Worm (Caenorhabditis elegans) whole organism, early embryonic: Measurements from ENCODE around the gene act-1.

Experiments used
- B0310.2 ChIP-seq: sonication (generic microtip); optimal IDR thresholded peaks from 2 replicates; lab custom pipeline; 2016; ENCODE audit warnings: mild to moderate bottlenecking, missing genetic modification characterization, missing compliant biosample characterization
- F13C5.2 ChIP-seq: sonication (generic microtip); optimal IDR thresholded peaks from 2 replicates; lab custom pipeline; 2017; ENCODE audit warnings: mild to moderate bottlenecking, missing genetic modification characterization, inconsistent platforms, missing compliant biosample characterization
- aly-1 ChIP-seq: sonication (generic microtip); optimal IDR thresholded peaks from 2 replicates; lab custom pipeline; 2016; ENCODE audit warnings: missing genetic modification characterization, missing compliant biosample characterization
- ama-1 ChIP-seq: fragments of 150-350 bp; optimal IDR thresholded peaks from 2 replicates; lab custom pipeline; 2014
- ceh-13 ChIP-seq: fragments of 200-800 bp; sonication (Bioruptor generic); optimal IDR thresholded peaks from 2 replicates; lab custom pipeline; 2018; ENCODE audit warnings: mild to moderate bottlenecking, missing genetic modification characterization, missing compliant biosample characterization
- ceh-36 ChIP-seq: sonication (generic microtip); optimal IDR thresholded peaks from 2 replicates; lab custom pipeline; 2016; ENCODE audit warnings: missing genetic modification characterization, inconsistent platforms, missing compliant biosample characterization
- ets-7 ChIP-seq: sonication (generic microtip); optimal IDR thresholded peaks from 2 replicates; lab custom pipeline; 2016; ENCODE audit warnings: missing genotype, missing genetic modification characterization, missing compliant biosample characterization
- flt-1 ChIP-seq: fragments of 200-800 bp; sonication (Bioruptor generic); IDR thresholded peaks from 2 replicates; pipeline ENCODE4 v1.3.6; 2022; ENCODE audit warnings: missing genetic modification characterization, missing compliant biosample characterization
- hmbx-1 ChIP-seq: sonication (generic microtip); optimal IDR thresholded peaks from 2 replicates; lab custom pipeline; 2016; ENCODE audit warnings: mild to moderate bottlenecking, missing genetic modification characterization, missing compliant biosample characterization
- hmg-4 ChIP-seq: fragments of 200-800 bp; sonication (Bioruptor generic); optimal IDR thresholded peaks from 2 replicates; lab custom pipeline; 2018; ENCODE audit warnings: mild to moderate bottlenecking, missing genetic modification characterization, missing compliant biosample characterization
- hnd-1 ChIP-seq: sonication (generic microtip); optimal IDR thresholded peaks from 2 replicates; lab custom pipeline; 2016; ENCODE audit warnings: missing genetic modification characterization, missing compliant biosample characterization
- pes-1 ChIP-seq: fragments of 200-800 bp; sonication (Bioruptor generic); IDR thresholded peaks from 2 replicates; pipeline ENCODE4 v1.3.6; 2022; ENCODE audit warnings: missing genetic modification reagents, missing genetic modification characterization, missing compliant biosample characterization
- scrt-1 ChIP-seq: fragments of 200-800 bp; sonication (Bioruptor generic); IDR thresholded peaks from 2 replicates; pipeline ENCODE4 v1.3.6; 2022; ENCODE audit warnings: missing genetic modification characterization, missing compliant biosample characterization
- sea-1 ChIP-seq: fragments of 200-800 bp; sonication (Bioruptor generic); conservative IDR thresholded peaks from 2 replicates; pipeline ENCODE4 v1.3.6; 2022; ENCODE audit warnings: missing genetic modification characterization, missing compliant biosample characterization
- tbx-11 ChIP-seq: fragments of 200-800 bp; sonication (Bioruptor generic); IDR thresholded peaks from 2 replicates; pipeline ENCODE4 v1.3.6; 2022; ENCODE audit warnings: missing genetic modification characterization, missing compliant biosample characterization
- tbx-37 ChIP-seq: fragments of 200-800 bp; sonication (Bioruptor generic); conservative IDR thresholded peaks from 2 replicates; pipeline ENCODE4 v1.3.6; 2022; ENCODE audit warnings: missing genetic modification reagents, missing genetic modification characterization, missing compliant biosample characterization
- tra-4 ChIP-seq: sonication (generic microtip); optimal IDR thresholded peaks from 2 replicates; lab custom pipeline; 2017; ENCODE audit warnings: missing genetic modification characterization, missing compliant biosample characterization

The act-1 gene

DNA sequence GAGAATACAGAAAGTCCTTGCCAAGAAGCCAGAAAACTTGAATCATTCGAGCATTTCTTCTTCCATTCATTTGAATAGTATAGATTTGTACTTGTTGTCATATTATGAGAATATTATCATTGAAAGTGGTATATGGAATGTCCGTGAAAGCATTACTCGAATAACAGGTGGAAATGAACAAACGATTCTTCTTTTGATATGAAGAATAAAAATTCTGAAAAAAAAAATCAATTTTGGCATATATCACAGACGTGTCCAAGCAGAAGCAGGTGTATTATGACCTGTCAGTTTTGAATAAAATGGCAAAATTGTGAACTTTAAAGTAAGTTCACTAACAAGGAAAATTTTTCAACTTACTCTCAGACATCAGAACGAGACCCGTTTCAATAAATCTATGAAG is 23.8 kb upstream of the act-1 start, which contains the start of gene srh-75:
Gene srh-75, minus strand, starts transcription at position 101 of the 400 bp plus-strand sequence.
- TF ChIP-seq scrt-1 (GFP tag; lab: Robert Waterston, UW) = no peak
- no peak for TF ChIP-seq B0310.2
- TF ChIP-seq hmbx-1 (tag; lab: Kevin White, UChicago) = no peak
- no peak for TF ChIP-seq hmg-4 (GFP tag; lab: Kevin White, UChicago)
- TF ChIP-seq F13C5.2 (tag; lab: Kevin White, UChicago) = no peak
- no peak for TF ChIP-seq tbx-11 (GFP tag; lab: Robert Waterston, UW)
- no peak for TF ChIP-seq tra-4
- TF ChIP-seq ceh-36 (tag; lab: Kevin White, UChicago) = no peak
- no peak for TF ChIP-seq ets-7 (tag; lab: Kevin White, UChicago)
- no peak for TF ChIP-seq ama-1 (lab: Kevin White, UChicago)
- TF ChIP-seq flt-1 (GFP tag; lab: Robert Waterston, UW) = no peak
- no peak for TF ChIP-seq ceh-13 (GFP tag; lab: Kevin White, UChicago)
- TF ChIP-seq hnd-1 (tag; lab: Kevin White, UChicago) = no peak
- no peak for TF ChIP-seq tbx-37 (GFP tag; lab: Robert Waterston, UW)
- no peak for TF ChIP-seq aly-1 (tag; lab: Kevin White, UChicago)
- no peak for TF ChIP-seq pes-1 (GFP tag; lab: Robert Waterston, UW)

DNA sequence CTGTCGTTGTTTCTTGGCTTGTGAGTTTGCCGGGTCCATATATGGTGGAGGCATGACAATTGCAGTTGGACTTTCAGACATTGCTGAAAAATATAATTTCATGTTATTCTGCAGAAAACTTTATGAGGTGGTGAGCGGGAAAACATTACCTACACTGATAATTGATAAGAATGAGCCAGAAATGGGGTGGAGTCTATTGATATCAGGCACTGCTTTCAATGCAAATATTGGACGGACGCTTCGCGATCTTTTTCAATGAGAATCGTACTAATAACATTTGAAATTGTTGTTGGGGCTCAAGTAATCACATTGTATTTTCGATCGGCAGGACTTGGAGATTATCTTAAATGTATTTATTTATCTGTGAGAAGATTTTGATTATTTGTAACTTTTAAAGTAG is 21.7 kb upstream of the act-1 start, which contains the start of gene T04C12.1:
Gene T04C12.1, minus strand, starts transcription at position 90 of the 400 bp plus-strand sequence.
- TF ChIP-seq ceh-13 (GFP tag; lab: Kevin White, UChicago) = no peak
- TF ChIP-seq tra-4 = no peak
- no peak for TF ChIP-seq pes-1 (GFP tag; lab: Robert Waterston, UW)
- TF ChIP-seq ceh-36 (tag; lab: Kevin White, UChicago) = no peak

DNA sequence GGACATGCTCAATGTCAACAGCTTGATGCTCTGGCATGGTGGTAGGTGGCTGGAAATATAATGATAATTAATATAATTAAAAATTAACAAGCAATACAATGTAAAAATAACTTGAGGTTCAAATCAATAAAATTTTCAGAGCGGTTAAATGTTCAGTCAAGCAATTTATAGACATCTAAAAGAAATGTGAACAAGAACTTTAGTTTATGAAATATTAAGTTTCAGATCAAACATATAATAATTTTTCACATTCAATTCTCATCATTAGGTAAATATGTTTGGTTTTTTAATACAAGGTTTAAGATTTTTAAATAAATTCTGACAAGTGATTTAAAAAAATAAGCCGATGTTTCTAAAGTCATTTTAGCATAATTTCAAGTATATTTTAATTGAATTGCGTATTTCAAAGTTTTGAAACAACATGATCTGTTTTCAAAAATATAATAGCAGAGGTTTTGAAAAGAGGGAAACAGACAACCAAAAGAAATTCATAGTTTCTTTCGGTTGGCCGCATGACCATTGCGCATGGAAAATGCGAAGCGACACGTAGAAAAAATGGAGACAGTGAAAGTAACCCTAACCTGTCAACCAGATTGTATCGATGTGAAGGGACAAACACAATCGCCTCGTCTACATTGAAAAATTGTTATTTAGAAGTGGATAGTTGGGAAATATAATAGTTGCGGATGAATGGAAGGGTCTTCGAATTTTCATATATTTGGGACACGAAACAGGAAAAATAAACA is 20.4 kb upstream of the act-1 start, which contains the start of gene T04C12.11:
Gene T04C12.11, minus strand, starts transcription at position 51 of the 746 bp plus-strand sequence.
- TF ChIP-seq sea-1 = no peak

DNA sequence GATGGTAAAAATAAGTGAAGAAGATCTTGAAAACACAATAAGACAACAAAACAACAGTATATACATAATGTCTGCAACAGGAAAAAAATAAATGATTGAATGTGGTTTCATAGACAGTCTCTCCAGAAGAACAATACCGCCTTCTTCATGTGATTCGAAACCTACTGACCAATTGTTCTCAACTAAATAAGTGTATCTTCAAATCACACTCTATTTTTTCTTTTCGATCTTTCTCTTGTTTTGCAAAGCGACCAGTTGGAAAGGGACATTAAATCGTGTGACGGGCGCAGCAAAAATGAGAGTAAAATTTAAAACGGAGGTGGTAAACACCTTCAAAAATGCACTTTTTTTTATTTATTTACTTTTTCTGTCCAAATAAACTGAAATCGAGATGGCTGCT is 19.0 kb upstream of the act-1 start:
- TF ChIP-seq ceh-13 (GFP tag; lab: Kevin White, UChicago) (no peak), aly-1 (tag; lab: Kevin White, UChicago) (no peak), pes-1 (GFP tag; lab: Robert Waterston, UW) (no peak), hmg-4 (GFP tag; lab: Kevin White, UChicago) (no peak), tbx-37 (GFP tag; lab: Robert Waterston, UW) (no peak), B0310.2 (no peak), tra-4 (no peak), sea-1 (no peak), tbx-11 (GFP tag; lab: Robert Waterston, UW) (no peak), hmbx-1 (tag; lab: Kevin White, UChicago) (no peak), ceh-36 (tag; lab: Kevin White, UChicago) (no peak), flt-1 (GFP tag; lab: Robert Waterston, UW) (no peak), hnd-1 (tag; lab: Kevin White, UChicago) (no peak), scrt-1 (GFP tag; lab: Robert Waterston, UW) (no peak), ets-7 (tag; lab: Kevin White, UChicago) (no peak), ama-1 (lab: Kevin White, UChicago) (no peak), F13C5.2 (tag; lab: Kevin White, UChicago) (no peak)

ce11 chrV:11063115-11063514 is 17.7 kb upstream of the act-1 start, which contains the start of gene T04C12.9:
Gene T04C12.9, minus strand, starts transcription at chrV:11063215.
- TF ChIP-seq scrt-1 (GFP tag; lab: Robert Waterston, UW) = no peak
- TF ChIP-seq tbx-11 (GFP tag; lab: Robert Waterston, UW) = no peak

DNA sequence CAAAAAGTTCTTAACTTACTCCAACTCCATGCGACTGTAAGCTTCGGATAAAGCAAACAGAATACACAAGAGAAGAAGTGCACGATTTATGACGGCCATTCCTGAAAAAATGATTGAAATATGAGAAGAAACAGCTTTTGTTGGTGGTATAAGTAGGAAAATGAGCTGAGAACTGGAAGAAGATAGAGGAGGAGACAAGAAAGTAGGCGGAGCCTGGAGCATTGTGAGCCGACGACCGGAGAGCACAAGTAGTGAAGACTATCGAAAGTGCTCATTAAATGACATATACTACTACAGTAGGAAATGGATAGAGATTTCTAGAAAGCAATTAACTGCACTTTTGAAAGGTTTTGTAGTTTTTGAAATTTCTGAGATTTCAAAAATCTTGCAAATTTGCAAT is 15.3 kb upstream of the act-1 start, which contains the start of gene nlp-80:
Gene nlp-80, minus strand, starts transcription at position 101 of the 400 bp plus-strand sequence.
- TF ChIP-seq tbx-37 (GFP tag; lab: Robert Waterston, UW) = no peak
- TF ChIP-seq F13C5.2 (tag; lab: Kevin White, UChicago) = no peak
- TF ChIP-seq hnd-1 (tag; lab: Kevin White, UChicago) = no peak
- no peak for TF ChIP-seq sea-1
- TF ChIP-seq hmbx-1 (tag; lab: Kevin White, UChicago) = no peak
- no peak for TF ChIP-seq ama-1 (lab: Kevin White, UChicago)
- no peak for TF ChIP-seq B0310.2
- TF ChIP-seq ets-7 (tag; lab: Kevin White, UChicago) = no peak
- no peak for TF ChIP-seq tra-4
- TF ChIP-seq ceh-13 (GFP tag; lab: Kevin White, UChicago) = no peak
- no peak for TF ChIP-seq tbx-11 (GFP tag; lab: Robert Waterston, UW)
- no peak for TF ChIP-seq scrt-1 (GFP tag; lab: Robert Waterston, UW)
- no peak for TF ChIP-seq aly-1 (tag; lab: Kevin White, UChicago)
- no peak for TF ChIP-seq hmg-4 (GFP tag; lab: Kevin White, UChicago)
- no peak for TF ChIP-seq flt-1 (GFP tag; lab: Robert Waterston, UW)
- TF ChIP-seq pes-1 (GFP tag; lab: Robert Waterston, UW) = no peak
- no peak for TF ChIP-seq ceh-36 (tag; lab: Kevin White, UChicago)

DNA sequence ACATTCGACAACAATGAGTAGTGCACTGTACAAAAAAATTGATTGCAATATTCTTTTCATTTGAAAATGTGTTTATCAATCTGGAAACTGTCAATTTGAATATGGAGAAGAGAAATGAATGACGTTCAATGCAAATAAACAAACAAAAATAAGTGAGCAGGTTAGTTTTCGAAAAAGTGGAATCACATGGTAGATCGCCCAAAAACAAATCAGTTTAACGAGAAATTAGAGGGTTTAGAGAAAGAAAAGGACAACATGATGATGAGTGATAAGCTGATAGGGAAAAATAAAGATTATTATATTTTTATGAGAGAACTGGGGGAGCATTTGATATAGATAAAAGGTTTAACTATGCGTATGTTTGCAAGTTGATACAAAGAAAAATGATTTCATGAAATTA is 11.6 kb upstream of the act-1 start, which contains the start of gene T04C12.8:
Gene T04C12.8, minus strand, starts transcription at position 82 of the 400 bp plus-strand sequence.
- TF ChIP-seq F13C5.2 (tag; lab: Kevin White, UChicago) = no peak
